Worm (Caenorhabditis elegans): ENCODE data around the gene fbxa-104.

ce11 chrV:15392064-15392463 is 31.4 kb downstream of the fbxa-104 start:
- TF ChIP-seq fkh-6 (tag; optimal IDR thresholded peaks at IDR 0.05) (no peak), nhr-11 (tag; optimal IDR thresholded peaks at IDR 0.05) (no peak), unc-3 (GFP tag; conservative IDR thresholded peaks at IDR 0.05) (no peak), unc-3 (tag; optimal IDR thresholded peaks at IDR 0.05) (no peak), fkh-10 (GFP tag; optimal IDR thresholded peaks at IDR 0.05) (no peak), ama-1 (optimal IDR thresholded peaks at IDR 0.05) (no peak), elt-4 (tag; optimal IDR thresholded peaks at IDR 0.05) (no peak), ahr-1 (tag; optimal IDR thresholded peaks at IDR 0.05) (no peak), ceh-24 (tag; optimal IDR thresholded peaks at IDR 0.05) (no peak), hlh-30 (tag; optimal IDR thresholded peaks at IDR 0.05; ENCODE audit: insufficient read depth) (no peak), nfya-1 (tag; optimal IDR thresholded peaks at IDR 0.05) (no peak)
